Fruit fly (Drosophila melanogaster) whole organism, wandering third instar larva: ENCODE data around the gene CG6749.

ENCODE experiments used
- Abd-B ChIP-seq: fragments of >200 bp; optimal IDR thresholded peaks from 2 replicates; lab custom pipeline; 2017; ENCODE audit warnings: missing biosample characterization, missing genetic modification characterization
- CG32264 ChIP-seq: fragments of 200-800 bp; sonication (Bioruptor generic); optimal IDR thresholded peaks from 2 replicates; lab custom pipeline; 2016; ENCODE audit warnings: missing biosample characterization, missing genetic modification characterization
- CG9705 ChIP-seq: fragments of 200-800 bp; sonication (Bioruptor generic); optimal IDR thresholded peaks from 2 replicates; lab custom pipeline; 2018; ENCODE audit warnings: missing biosample characterization, mild to moderate bottlenecking, missing genetic modification characterization
- CrebA ChIP-seq: fragments of 200-800 bp; sonication (Bioruptor generic); optimal IDR thresholded peaks from 2 replicates; lab custom pipeline; 2016; ENCODE audit warnings: missing biosample characterization, mild to moderate bottlenecking, missing genetic modification characterization, borderline replicate concordance
- Dfd ChIP-seq: fragments of >200 bp; optimal IDR thresholded peaks from 2 replicates; lab custom pipeline; 2017; ENCODE audit warnings: missing biosample characterization, missing genetic modification characterization
- Dif ChIP-seq: fragments of 200-275, 200-300 bp; sonication (Bioruptor generic); optimal IDR thresholded peaks from 2 replicates; lab custom pipeline; 2018; ENCODE audit warnings: missing biosample characterization, missing genetic modification characterization; ENCODE audit not compliant: partially characterized antibody
- GATAd ChIP-seq: sonication (Bioruptor generic); optimal IDR thresholded peaks from 2 replicates; lab custom pipeline; 2016; ENCODE audit warnings: missing biosample characterization, missing genetic modification characterization
- HLH106 ChIP-seq: fragments of 200-800 bp; optimal IDR thresholded peaks from 3 replicates; lab custom pipeline; 2019; ENCODE audit warnings: missing biosample characterization, mild to moderate bottlenecking, missing genetic modification characterization, moderate library complexity
- Hnf4 ChIP-seq: fragments of 200-800 bp; sonication (Bioruptor generic); optimal IDR thresholded peaks from 2 replicates; lab custom pipeline; 2016; ENCODE audit warnings: missing biosample characterization, mild to moderate bottlenecking, missing genetic modification characterization
- Hr78 ChIP-seq: fragments of >200 bp; optimal IDR thresholded peaks from 2 replicates; lab custom pipeline; 2017; ENCODE audit warnings: missing biosample characterization, missing genetic modification characterization
- Hr83 ChIP-seq: fragments of 200-300 bp; sonication (Bioruptor generic); optimal IDR thresholded peaks from 2 replicates; lab custom pipeline; 2016; ENCODE audit warnings: missing biosample characterization, mild to moderate bottlenecking, missing genetic modification characterization, moderate library complexity; ENCODE audit not compliant: poor library complexity, severe bottlenecking
- Jra ChIP-seq: sonication (Bioruptor generic); optimal IDR thresholded peaks from 2 replicates; lab custom pipeline; 2016; ENCODE audit warnings: missing biosample characterization, missing genetic modification characterization
- Mio ChIP-seq: sonication (Bioruptor generic); optimal IDR thresholded peaks from 2 replicates; lab custom pipeline; 2016; ENCODE audit warnings: missing biosample characterization, missing genetic modification characterization
- Myc ChIP-seq: fragments of >200 bp; optimal IDR thresholded peaks from 2 replicates; lab custom pipeline; 2017
- N ChIP-seq: fragments of >200 bp; optimal IDR thresholded peaks from 2 replicates; lab custom pipeline; 2018; ENCODE audit warnings: missing biosample characterization, missing external identifiers, missing genetic modification characterization
- OdsH ChIP-seq: fragments of 200-800 bp; sonication (Bioruptor generic); optimal IDR thresholded peaks from 2 replicates; lab custom pipeline; 2016; ENCODE audit warnings: missing biosample characterization, mild to moderate bottlenecking, missing genetic modification characterization
- Rel ChIP-seq, 2 experiments: fragments of 200-800 bp; sonication (Bioruptor generic) in 1 of 2; optimal IDR thresholded peaks; 2 replicates in 1 of 2; 3 replicates in 1 of 2; lab custom pipeline; 2016 to 2019; ENCODE audit warnings: mild to moderate bottlenecking in 2 of 2, missing biosample characterization in 2 of 2, missing genetic modification characterization in 2 of 2, moderate library complexity in 1 of 2
- Sp1 ChIP-seq: fragments of 200-800 bp; sonication (Bioruptor generic); optimal IDR thresholded peaks from 3 replicates; lab custom pipeline; 2019; ENCODE audit warnings: missing biosample characterization, mild to moderate bottlenecking, missing genetic modification characterization, moderate library complexity
- Vsx2 ChIP-seq: fragments of 200-300, 225-300 bp; sonication (Bioruptor generic); optimal IDR thresholded peaks from 2 replicates; lab custom pipeline; 2018; ENCODE audit warnings: missing biosample characterization, missing genetic modification characterization; ENCODE audit not compliant: partially characterized antibody
- br ChIP-seq: fragments of 200-800 bp; sonication (Bioruptor generic); optimal IDR thresholded peaks from 2 replicates; lab custom pipeline; 2016; ENCODE audit warnings: missing biosample characterization, missing genetic modification characterization
- brk ChIP-seq: fragments of 200-800 bp; sonication (Bioruptor generic); optimal IDR thresholded peaks from 2 replicates; lab custom pipeline; 2016; ENCODE audit warnings: missing biosample characterization, mild to moderate bottlenecking, missing genetic modification characterization
- dl ChIP-seq, 2 experiments: fragments of 175-275, 200-275 bp in 1 of 2; fragments of 200-275 bp in 1 of 2; sonication (Bioruptor generic); optimal IDR thresholded peaks; lab custom pipeline; 2018; ENCODE audit warnings: mild to moderate bottlenecking in 2 of 2, missing biosample characterization in 2 of 2, missing genetic modification characterization in 2 of 2, moderate library complexity in 2 of 2; ENCODE audit not compliant: partially characterized antibody in 2 of 2, insufficient read depth in 1 of 2
- dmrt93B ChIP-seq: fragments of 200-800 bp; sonication (Bioruptor generic); optimal IDR thresholded peaks from 2 replicates; lab custom pipeline; 2018; ENCODE audit warnings: missing biosample characterization, mild to moderate bottlenecking, missing genetic modification characterization
- dsf ChIP-seq: sonication (Bioruptor generic); optimal IDR thresholded peaks from 2 replicates; lab custom pipeline; 2016; ENCODE audit warnings: missing biosample characterization, missing genetic modification characterization, borderline replicate concordance
- ey ChIP-seq: fragments of 200-800 bp; sonication (Bioruptor generic); optimal IDR thresholded peaks from 2 replicates; lab custom pipeline; 2016; ENCODE audit warnings: missing biosample characterization, missing genetic modification characterization
- foxo ChIP-seq, 2 experiments: fragments of 200-800 bp; sonication (Bioruptor generic); optimal IDR thresholded peaks; 2 replicates in 1 of 2; 3 replicates in 1 of 2; lab custom pipeline; 2016 to 2017; ENCODE audit warnings: missing biosample characterization in 2 of 2, missing genetic modification characterization in 2 of 2
- fru ChIP-seq: fragments of 200-800 bp; sonication (Bioruptor generic); optimal IDR thresholded peaks from 3 replicates; lab custom pipeline; 2016; ENCODE audit warnings: missing biosample characterization, mild to moderate bottlenecking, missing genetic modification characterization
- h ChIP-seq: fragments of 200-800 bp; sonication (Bioruptor generic); optimal IDR thresholded peaks from 3 replicates; lab custom pipeline; 2016; ENCODE audit warnings: missing biosample characterization, mild to moderate bottlenecking, missing genetic modification characterization
- jim ChIP-seq: fragments of 175-275, 200-325 bp; sonication (Bioruptor generic); optimal IDR thresholded peaks from 2 replicates; lab custom pipeline; 2016; ENCODE audit warnings: missing biosample characterization, mild to moderate bottlenecking, missing genetic modification characterization
- lola ChIP-seq: fragments of >200 bp; optimal IDR thresholded peaks from 2 replicates; lab custom pipeline; 2017; ENCODE audit warnings: missing biosample characterization, missing genetic modification characterization
- pan ChIP-seq: fragments of >200 bp; optimal IDR thresholded peaks from 2 replicates; lab custom pipeline; 2017
- psq ChIP-seq: fragments of 200-800 bp; sonication (Bioruptor generic); optimal IDR thresholded peaks from 3 replicates; lab custom pipeline; 2017; ENCODE audit warnings: missing biosample characterization, mild to moderate bottlenecking, missing genetic modification characterization, moderate library complexity
- rgr ChIP-seq: fragments of 200-800 bp; sonication (Bioruptor generic); optimal IDR thresholded peaks from 3 replicates; lab custom pipeline; 2016; ENCODE audit warnings: missing biosample characterization, mild to moderate bottlenecking, missing genetic modification characterization
- sage ChIP-seq: fragments of 200-800 bp; sonication (Bioruptor generic); optimal IDR thresholded peaks from 2 replicates; lab custom pipeline; 2016; ENCODE audit warnings: missing biosample characterization, mild to moderate bottlenecking, missing genetic modification characterization
- sv ChIP-seq: fragments of 200-800 bp; sonication (Bioruptor generic); optimal IDR thresholded peaks from 3 replicates; lab custom pipeline; 2016; ENCODE audit warnings: missing biosample characterization, missing genetic modification characterization
- tai ChIP-seq: sonication (Bioruptor generic); optimal IDR thresholded peaks from 2 replicates; lab custom pipeline; 2016; ENCODE audit warnings: missing biosample characterization, missing genetic modification characterization
- usp ChIP-seq: fragments of >200 bp; optimal IDR thresholded peaks from 2 replicates; lab custom pipeline; 2017; ENCODE audit warnings: missing biosample characterization, missing genetic modification characterization
- woc ChIP-seq: sonication (Bioruptor generic); optimal IDR thresholded peaks from 2 replicates; lab custom pipeline; 2016; ENCODE audit warnings: missing biosample characterization, mild to moderate bottlenecking, missing genetic modification characterization

CG6749 gene

dm6 chr3L:9698193-9698642 is 35.4 kb downstream of the CG6749 start, which contains the start of gene Ubc4:
TSS of gene Ubc4 (plus strand) at chr3L:9698336.
- TF ChIP-seq sv: no peak
- no peak for TF ChIP-seq jim (GFP tag; lab: Kevin White, UChicago)
- peak; percentile 7 for TF ChIP-seq Hr83 (GFP tag; lab: Kevin White, UChicago)
- TF ChIP-seq dl (GFP tag; optimal IDR thresholded peaks at IDR 0.05; lab: Kevin White, UChicago; ENCODE audit: insufficient read depth in 1 of 2, partially characterized antibody in 2 of 2): no peak
- no peak for TF ChIP-seq Jra
- TF ChIP-seq fru (GFP tag; lab: Kevin White, UChicago): peak; percentile 30
- TF ChIP-seq N: no peak
- peak; percentile 87 for TF ChIP-seq psq
- TF ChIP-seq HLH106: peak; percentile 30
- no peak for TF ChIP-seq Myc (lab: Kevin White, UChicago)
- TF ChIP-seq dsf: no peak
- no peak for TF ChIP-seq foxo (GFP tag; optimal IDR thresholded peaks at IDR 0.05; lab: Kevin White, UChicago)
- no peak for TF ChIP-seq pan (lab: Kevin White, UChicago)
- TF ChIP-seq usp (GFP tag; lab: Kevin White, UChicago): no peak
- TF ChIP-seq OdsH: peak; percentile 14
- no peak for TF ChIP-seq woc (GFP tag; lab: Kevin White, UChicago)
- no peak for TF ChIP-seq CG9705 (GFP tag; lab: Kevin White, UChicago)
- no peak for TF ChIP-seq tai (GFP tag; lab: Kevin White, UChicago)
- no peak for TF ChIP-seq sage (GFP tag; lab: Kevin White, UChicago)
- no peak for TF ChIP-seq Rel (GFP tag; optimal IDR thresholded peaks at IDR 0.05; lab: Kevin White, UChicago)
- peak; percentile 33 for TF ChIP-seq Rel (tag; optimal IDR thresholded peaks at IDR 0.05; lab: Kevin White, UChicago)
- peak; percentile 13 for TF ChIP-seq ey
- no peak for TF ChIP-seq lola (GFP tag; lab: Kevin White, UChicago)
- no peak for TF ChIP-seq Hnf4 (GFP tag; lab: Kevin White, UChicago)
- no peak for TF ChIP-seq Dif (GFP tag; lab: Kevin White, UChicago)
- TF ChIP-seq dmrt93B (GFP tag; lab: Kevin White, UChicago): no peak
- peak; percentile 47 for TF ChIP-seq h (GFP tag; lab: Kevin White, UChicago)
- no peak for TF ChIP-seq Hr78 (GFP tag; lab: Kevin White, UChicago)
- TF ChIP-seq Sp1 (GFP tag; lab: Kevin White, UChicago): peak; percentile 45
- TF ChIP-seq rgr: peak; percentile 64
- TF ChIP-seq brk (GFP tag; lab: Kevin White, UChicago): no peak
- TF ChIP-seq CrebA (GFP tag; lab: Kevin White, UChicago): no peak
- no peak for TF ChIP-seq Mio
- TF ChIP-seq CG32264 (GFP tag; lab: Kevin White, UChicago): no peak
- TF ChIP-seq GATAd (GFP tag; lab: Kevin White, UChicago): no peak
- TF ChIP-seq Vsx2 (GFP tag; lab: Kevin White, UChicago): no peak
- no peak for TF ChIP-seq Abd-B
- peak; percentile 22 for TF ChIP-seq br
- TF ChIP-seq Dfd (GFP tag; lab: Kevin White, UChicago): no peak

- TF ChIP-seq Abd-B (no peak), Myc (lab: Kevin White, UChicago) (no peak), Vsx2 (GFP tag; lab: Kevin White, UChicago) (no peak), foxo (GFP tag; optimal IDR thresholded peaks at IDR 0.05; lab: Kevin White, UChicago) (no peak), Sp1 (GFP tag; lab: Kevin White, UChicago) (no peak), OdsH (no peak), tai (GFP tag; lab: Kevin White, UChicago) (no peak), CrebA (GFP tag; lab: Kevin White, UChicago) (no peak), HLH106 (no peak), pan (lab: Kevin White, UChicago) (no peak), lola (GFP tag; lab: Kevin White, UChicago) (no peak), Hnf4 (GFP tag; lab: Kevin White, UChicago) (no peak)
Measured at dm6 chr3L:9697527-9697883, 36.1 kb downstream of the CG6749 start.
